Fruit fly (Drosophila melanogaster) whole organism, embryonic: Measurements from ENCODE around the gene CG12560.

Experiments
- Adf1 ChIP-seq: fragments of 200-800 bp; sonication (Bioruptor generic); IDR thresholded peaks from 2 replicates; pipeline ENCODE4 v1.3.6; 2022; ENCODE audit warnings: missing biosample characterization, missing genetic modification characterization
- Atf3 ChIP-seq: fragments of 200-800 bp; sonication (Bioruptor generic); optimal IDR thresholded peaks from 3 replicates; lab custom pipeline; 2016; ENCODE audit warnings: missing biosample characterization, missing genetic modification characterization
- Bgb ChIP-seq: fragments of 200-800 bp; sonication (Bioruptor generic); IDR thresholded peaks from 2 replicates; pipeline ENCODE4 v1.3.6; 2022; ENCODE audit warnings: missing biosample characterization, missing genetic modification characterization; ENCODE audit not compliant: partially characterized antibody
- CG1024 ChIP-seq: fragments of 200-800 bp; sonication (Bioruptor generic); IDR thresholded peaks from 2 replicates; pipeline ENCODE4 v1.3.6; 2022; ENCODE audit warnings: missing biosample characterization, missing genetic modification characterization
- CG10321 ChIP-seq: fragments of 200-800 bp; sonication (Bioruptor generic); IDR thresholded peaks from 2 replicates; pipeline ENCODE4 v1.3.6; 2022; ENCODE audit warnings: missing biosample characterization, missing genetic modification characterization
- CG13123 ChIP-seq: fragments of 200-800 bp; sonication (Bioruptor generic); optimal IDR thresholded peaks from 2 replicates; lab custom pipeline; 2016; ENCODE audit warnings: missing biosample characterization, missing genetic modification characterization
- CG13287 ChIP-seq: fragments of 200-800 bp; sonication (Bioruptor generic); IDR thresholded peaks from 2 replicates; pipeline ENCODE4 v1.3.6; 2022; ENCODE audit warnings: missing biosample characterization, missing genetic modification characterization; ENCODE audit not compliant: partially characterized antibody
- CG14441 ChIP-seq: fragments of 200-800 bp; sonication (Bioruptor generic); IDR thresholded peaks from 2 replicates; pipeline ENCODE4 v1.3.6; 2022; ENCODE audit warnings: missing biosample characterization, missing genetic modification characterization
- CG15011 ChIP-seq: fragments of 200-800 bp; sonication (Bioruptor generic); optimal IDR thresholded peaks from 3 replicates; lab custom pipeline; 2018; ENCODE audit warnings: missing biosample characterization, mild to moderate bottlenecking, missing genetic modification characterization
- CG15073 ChIP-seq: fragments of 200-800 bp; sonication (Bioruptor generic); optimal IDR thresholded peaks from 2 replicates; lab custom pipeline; 2016; ENCODE audit warnings: missing biosample characterization, missing genetic modification characterization
- CG15479 ChIP-seq: fragments of 200-800 bp; sonication (Bioruptor generic); optimal IDR thresholded peaks from 3 replicates; lab custom pipeline; 2019; ENCODE audit warnings: missing biosample characterization, mild to moderate bottlenecking, missing genetic modification characterization, moderate library complexity
- CG16813 ChIP-seq: fragments of 200-800 bp; sonication (Bioruptor generic); IDR thresholded peaks from 3 replicates; pipeline ENCODE4 v1.3.6; 2022; ENCODE audit warnings: missing biosample characterization, missing genetic modification characterization; ENCODE audit not compliant: partially characterized antibody
- CG17328 ChIP-seq: fragments of 200-800 bp; sonication (Bioruptor generic); IDR thresholded peaks from 2 replicates; pipeline ENCODE4 v1.3.6; 2022; ENCODE audit warnings: missing biosample characterization, missing genetic modification characterization
- CG18764 ChIP-seq: fragments of 200-800 bp; sonication (Bioruptor generic); optimal IDR thresholded peaks from 3 replicates; lab custom pipeline; 2016; ENCODE audit warnings: missing biosample characterization, missing genetic modification characterization
- CG3163 ChIP-seq: fragments of 200-800 bp; sonication (Bioruptor generic); optimal IDR thresholded peaks from 3 replicates; lab custom pipeline; 2016; ENCODE audit warnings: missing biosample characterization, missing genetic modification characterization
- CG33213 ChIP-seq: fragments of 200-800 bp; sonication (Bioruptor generic); optimal IDR thresholded peaks from 3 replicates; lab custom pipeline; 2016; ENCODE audit warnings: missing biosample characterization, missing genetic modification characterization
- CG34422 ChIP-seq: fragments of 200-800 bp; sonication (Bioruptor generic); IDR thresholded peaks from 3 replicates; pipeline ENCODE4 v1.3.6; 2022; ENCODE audit warnings: missing biosample characterization, missing genetic modification characterization
- CG6254 ChIP-seq: fragments of 200-800 bp; sonication (Bioruptor generic); optimal IDR thresholded peaks from 3 replicates; lab custom pipeline; 2017; ENCODE audit warnings: mild to moderate bottlenecking, missing biosample characterization, missing genetic modification reagents, missing genetic modification characterization
- CG6854 ChIP-seq: fragments of 200-800 bp; sonication (Bioruptor generic); optimal IDR thresholded peaks from 3 replicates; lab custom pipeline; 2017; ENCODE audit warnings: missing biosample characterization, mild to moderate bottlenecking, missing genetic modification characterization
- CG8924 ChIP-seq: fragments of 200-800 bp; optimal IDR thresholded peaks from 3 replicates; lab custom pipeline; 2019; ENCODE audit warnings: missing biosample characterization, mild to moderate bottlenecking, missing genetic modification characterization, moderate library complexity
- CG9727 ChIP-seq: fragments of 200-800 bp; sonication (Bioruptor generic); optimal IDR thresholded peaks from 3 replicates; lab custom pipeline; 2017; ENCODE audit warnings: missing biosample characterization, mild to moderate bottlenecking, missing genetic modification characterization
- CG9817 ChIP-seq: fragments of 200-800 bp; sonication (Bioruptor generic); optimal IDR thresholded peaks from 2 replicates; lab custom pipeline; 2018; ENCODE audit warnings: missing biosample characterization, mild to moderate bottlenecking, missing genetic modification characterization, moderate library complexity
- CrebB ChIP-seq: fragments of 200-800 bp; sonication (Bioruptor generic); optimal IDR thresholded peaks from 3 replicates; lab custom pipeline; 2018; ENCODE audit warnings: missing biosample characterization, mild to moderate bottlenecking, missing genetic modification characterization
- HLHmδ ChIP-seq: fragments of 200-800 bp; sonication (Bioruptor generic); optimal IDR thresholded peaks from 2 replicates; lab custom pipeline; 2018; ENCODE audit warnings: missing biosample characterization, mild to moderate bottlenecking, missing genetic modification characterization, moderate library complexity
- Hmr ChIP-seq: fragments of 200-800 bp; sonication (Bioruptor generic); optimal IDR thresholded peaks from 3 replicates; lab custom pipeline; 2017; ENCODE audit warnings: mild to moderate bottlenecking, missing biosample characterization, missing genetic modification reagents, missing genetic modification characterization
- Sin3A ChIP-seq: fragments of >200 bp; optimal IDR thresholded peaks from 2 replicates; lab custom pipeline; 2018
- Stat92E ChIP-seq, 3 experiments: fragments of >200 bp in 2 of 3; fragments of 200-800 bp in 1 of 3; sonication (Bioruptor generic) in 1 of 3; optimal IDR thresholded peaks; 2 replicates each; lab custom pipeline; 2017 to 2019; ENCODE audit warnings: missing biosample characterization in 3 of 3, missing genetic modification characterization in 3 of 3, mild to moderate bottlenecking in 1 of 3, moderate library complexity in 1 of 3
- Vsx1 ChIP-seq: fragments of 200-800 bp; sonication (Bioruptor generic); optimal IDR thresholded peaks from 2 replicates; lab custom pipeline; 2017; ENCODE audit warnings: missing biosample characterization, mild to moderate bottlenecking, missing genetic modification characterization, missing genetic modification reagents
- abd-A ChIP-seq: fragments of 200-800 bp; sonication (Bioruptor generic); optimal IDR thresholded peaks from 3 replicates; lab custom pipeline; 2019; ENCODE audit warnings: missing biosample characterization, mild to moderate bottlenecking, missing genetic modification characterization, moderate library complexity
- bab2 ChIP-seq: fragments of 200-800 bp; sonication (Bioruptor generic); optimal IDR thresholded peaks from 2 replicates; lab custom pipeline; 2016; ENCODE audit warnings: missing biosample characterization, missing genetic modification characterization
- bowl ChIP-seq: fragments of 200-800 bp; sonication (Bioruptor generic); IDR thresholded peaks from 2 replicates; pipeline ENCODE4 v1.3.6; 2022; ENCODE audit warnings: missing biosample characterization, missing genetic modification characterization
- cg ChIP-seq: fragments of 200-800 bp; sonication (Bioruptor generic); optimal IDR thresholded peaks from 3 replicates; lab custom pipeline; 2019; ENCODE audit warnings: missing biosample characterization, mild to moderate bottlenecking, missing genetic modification characterization, moderate library complexity
- chinmo ChIP-seq: fragments of 200-800 bp; sonication (Bioruptor generic); IDR thresholded peaks from 4 replicates; pipeline ENCODE4 v1.3.6; 2022; ENCODE audit warnings: missing biosample characterization, missing genetic modification characterization; ENCODE audit not compliant: partially characterized antibody
- dmrt11E ChIP-seq: fragments of 200-800 bp; sonication (Bioruptor generic); optimal IDR thresholded peaks from 3 replicates; lab custom pipeline; 2018; ENCODE audit warnings: missing biosample characterization, mild to moderate bottlenecking, missing genetic modification characterization, moderate library complexity
- ems ChIP-seq: fragments of 200-800 bp; sonication (Bioruptor generic); optimal IDR thresholded peaks from 3 replicates; lab custom pipeline; 2016; ENCODE audit warnings: missing biosample characterization, missing genetic modification characterization
- fd96Cb ChIP-seq: fragments of 200-800 bp; sonication (Bioruptor generic); optimal IDR thresholded peaks from 2 replicates; lab custom pipeline; 2018; ENCODE audit warnings: missing biosample characterization, mild to moderate bottlenecking, missing genetic modification characterization, moderate library complexity
- grn ChIP-seq: fragments of 200-800 bp; sonication (Bioruptor generic); optimal IDR thresholded peaks from 3 replicates; lab custom pipeline; 2017; ENCODE audit warnings: missing biosample characterization, missing genetic modification characterization
- h ChIP-seq: fragments of >200 bp; optimal IDR thresholded peaks from 2 replicates; lab custom pipeline; 2017
- hkb ChIP-seq, 2 experiments: fragments of 200-800 bp in 1 of 2; fragments of >200 bp in 1 of 2; sonication (Bioruptor generic) in 1 of 2; IDR thresholded peaks in 1 of 2; optimal IDR thresholded peaks in 1 of 2; 2 replicates each; pipeline versions ENCODE4 v1.3.6 to Lab custom; 2017 to 2022; ENCODE audit warnings: missing biosample characterization in 1 of 2, missing genetic modification characterization in 1 of 2
- jigr1 ChIP-seq: fragments of 200-800 bp; sonication (Bioruptor generic); IDR thresholded peaks from 3 replicates; pipeline ENCODE4 v1.3.6; 2022; ENCODE audit warnings: missing biosample characterization, missing genetic modification characterization
- kni ChIP-seq: fragments of 200-800 bp; sonication (Bioruptor generic); optimal IDR thresholded peaks from 3 replicates; lab custom pipeline; 2017; ENCODE audit warnings: mild to moderate bottlenecking, missing biosample characterization, missing genetic modification reagents, missing genetic modification characterization
- odd ChIP-seq: fragments of 200-800 bp; sonication (Bioruptor generic); optimal IDR thresholded peaks from 2 replicates; lab custom pipeline; 2017; ENCODE audit warnings: missing biosample characterization, mild to moderate bottlenecking, missing genetic modification characterization
- sd ChIP-seq: fragments of 200-800 bp; sonication (Bioruptor generic); optimal IDR thresholded peaks from 3 replicates; lab custom pipeline; 2018; ENCODE audit warnings: missing biosample characterization, mild to moderate bottlenecking, missing genetic modification characterization, moderate library complexity
- slbo ChIP-seq: fragments of 200-800 bp; sonication (Bioruptor generic); IDR thresholded peaks from 2 replicates; pipeline ENCODE4 v1.3.6; 2022; ENCODE audit warnings: missing biosample characterization, missing genetic modification characterization
- sna ChIP-seq: fragments of 200-800 bp; sonication (Bioruptor generic); IDR thresholded peaks from 2 replicates; pipeline ENCODE4 v1.3.6; 2022; ENCODE audit warnings: missing biosample characterization, missing genetic modification characterization; ENCODE audit not compliant: partially characterized antibody
- so ChIP-seq: fragments of 200-800 bp; sonication (Bioruptor generic); IDR thresholded peaks from 3 replicates; pipeline ENCODE4 v1.3.6; 2022; ENCODE audit warnings: missing biosample characterization, missing genetic modification characterization
- sr ChIP-seq: fragments of 200-800 bp; sonication (Bioruptor generic); IDR thresholded peaks from 3 replicates; pipeline ENCODE4 v1.3.6; 2022; ENCODE audit warnings: missing biosample characterization, missing genetic modification characterization
- tll ChIP-seq, 2 experiments: fragments of 200-800 bp in 1 of 2; fragments of >200 bp in 1 of 2; sonication (Bioruptor generic) in 1 of 2; optimal IDR thresholded peaks; 2 replicates each; lab custom pipeline; 2017 to 2019; ENCODE audit warnings: missing biosample characterization in 2 of 2, missing genetic modification characterization in 2 of 2, mild to moderate bottlenecking in 1 of 2, moderate library complexity in 1 of 2
- unc-4 ChIP-seq: fragments of 200-800 bp; sonication (Bioruptor generic); IDR thresholded peaks from 2 replicates; pipeline ENCODE4 v1.3.6; 2022; ENCODE audit warnings: missing biosample characterization, missing genetic modification characterization; ENCODE audit not compliant: partially characterized antibody
- z ChIP-seq: fragments of 200-800 bp; sonication (Bioruptor generic); IDR thresholded peaks from 3 replicates; pipeline ENCODE4 v1.3.6; 2022; ENCODE audit warnings: missing biosample characterization, missing genetic modification characterization

Gene CG12560

DNA sequence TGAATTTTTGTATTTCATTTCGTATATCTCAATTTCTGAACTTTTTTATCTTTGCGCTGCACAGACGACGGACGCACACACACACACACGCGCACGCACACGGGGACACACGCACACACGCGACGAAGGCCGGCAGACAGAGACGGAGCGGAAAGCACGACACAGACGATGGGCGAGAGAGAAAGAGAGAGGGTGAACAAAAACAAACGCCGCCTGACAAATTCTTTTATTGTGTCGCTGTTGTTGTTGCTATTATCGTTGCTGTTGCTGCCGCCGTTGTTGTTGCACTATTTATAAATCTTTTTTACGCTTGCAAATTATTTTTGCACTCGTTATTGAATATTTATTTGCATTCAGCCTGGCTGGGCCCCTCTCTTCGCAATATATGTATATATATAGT lies 32.5 kb downstream of the CG12560 start:
- TF ChIP-seq CG13123: no peak
- TF ChIP-seq cg: peak; percentile 91
- TF ChIP-seq slbo (GFP tag; lab: Robert Waterston, UW): no peak
- 0 out of 2 replicates have a peak, but pooled peaks have one; percentile 22 for TF ChIP-seq sna (GFP tag; lab: Robert Waterston, UW)
- TF ChIP-seq CG9817 (tag; lab: Kevin White, UChicago): no peak
- TF ChIP-seq Sin3A (lab: Kevin White, UChicago): no peak
- no peak for TF ChIP-seq CG6854 (GFP tag; lab: Kevin White, UChicago)
- no peak for TF ChIP-seq CG9727 (GFP tag; lab: Kevin White, UChicago)
- no peak for TF ChIP-seq grn (GFP tag; lab: Kevin White, UChicago)
- TF ChIP-seq CG14441 (GFP tag; lab: Robert Waterston, UW): no peak
- no peak for TF ChIP-seq Hmr (GFP tag; lab: Kevin White, UChicago)
- TF ChIP-seq CG3163 (GFP tag; lab: Kevin White, UChicago): peak; percentile 15
- peak; percentile 64 for TF ChIP-seq Adf1
- TF ChIP-seq z (GFP tag; lab: Robert Waterston, UW): no peak
- TF ChIP-seq CG17328: no peak
- no peak for TF ChIP-seq CG33213
- no peak for TF ChIP-seq ems
- no peak for TF ChIP-seq fd96Cb (tag; lab: Kevin White, UChicago)
- TF ChIP-seq CG10321 (GFP tag; lab: Robert Waterston, UW): peak; percentile 44; the same call in 1 of the 2 replicates
- no peak for TF ChIP-seq CG15479 (GFP tag; lab: Kevin White, UChicago)
- TF ChIP-seq CG34422 (GFP tag; lab: Robert Waterston, UW): peak; percentile 71; the same call in 1 of the 3 replicates
- TF ChIP-seq Vsx1 (GFP tag; lab: Kevin White, UChicago): no peak
- TF ChIP-seq Stat92E (GFP tag; optimal IDR thresholded peaks at IDR 0.05; lab: Kevin White, UChicago): peak in 1 of 3 experiments; percentile 90
- TF ChIP-seq CrebB (tag; lab: Kevin White, UChicago): no peak
- TF ChIP-seq Bgb (GFP tag; lab: Robert Waterston, UW): no peak; the same call in 1 of the 2 replicates
- peak; percentile 42; the same call in 1 of the 3 replicates for TF ChIP-seq so
- no peak for TF ChIP-seq odd (GFP tag; lab: Kevin White, UChicago)
- no peak for TF ChIP-seq CG13287 (GFP tag; lab: Robert Waterston, UW)
- TF ChIP-seq HLHmδ: no peak
- no peak for TF ChIP-seq dmrt11E (tag; lab: Kevin White, UChicago)
- no peak for TF ChIP-seq Atf3
- no peak for TF ChIP-seq hkb (optimal IDR thresholded peaks at IDR 0.05; lab: Kevin White, UChicago)
- TF ChIP-seq hkb (GFP tag; IDR thresholded peaks at IDR 0.05; lab: Robert Waterston, UW): 0 out of 2 replicates have a peak, but pooled peaks have one; percentile 11
- TF ChIP-seq h: no peak
- TF ChIP-seq CG6254 (GFP tag; lab: Kevin White, UChicago): no peak
- no peak for TF ChIP-seq CG15011 (GFP tag; lab: Kevin White, UChicago)
- no peak for TF ChIP-seq CG16813 (GFP tag; lab: Robert Waterston, UW)
- TF ChIP-seq unc-4 (GFP tag; lab: Robert Waterston, UW): no peak
- TF ChIP-seq bowl (GFP tag; lab: Robert Waterston, UW): no peak
- peak; percentile 10 for TF ChIP-seq CG8924
- no peak for TF ChIP-seq CG18764 (GFP tag; lab: Kevin White, UChicago)
- peak; percentile 86; the same call in 2 of the 4 replicates for TF ChIP-seq chinmo (GFP tag; lab: Robert Waterston, UW)
- TF ChIP-seq kni (GFP tag; lab: Kevin White, UChicago): no peak
- no peak for TF ChIP-seq jigr1 (GFP tag; lab: Robert Waterston, UW)
- TF ChIP-seq tll (GFP tag; optimal IDR thresholded peaks at IDR 0.05; lab: Kevin White, UChicago): no peak
- TF ChIP-seq abd-A (tag; lab: Kevin White, UChicago): peak; percentile 8
- TF ChIP-seq sr (GFP tag; lab: Robert Waterston, UW): no peak
- TF ChIP-seq CG15073 (GFP tag; lab: Kevin White, UChicago): no peak
- peak; percentile 74 for TF ChIP-seq sd
- no peak for TF ChIP-seq bab2 (GFP tag; lab: Kevin White, UChicago)
- TF ChIP-seq CG1024 (GFP tag; lab: Robert Waterston, UW): no peak
